Fruit fly (Drosophila melanogaster): ENCODE measurements around the gene Fer3HCH.
A peak's percentile ranks its signal among the peaks of the same experiment; 100 is the strongest.

Gene Fer3HCH

DNA sequence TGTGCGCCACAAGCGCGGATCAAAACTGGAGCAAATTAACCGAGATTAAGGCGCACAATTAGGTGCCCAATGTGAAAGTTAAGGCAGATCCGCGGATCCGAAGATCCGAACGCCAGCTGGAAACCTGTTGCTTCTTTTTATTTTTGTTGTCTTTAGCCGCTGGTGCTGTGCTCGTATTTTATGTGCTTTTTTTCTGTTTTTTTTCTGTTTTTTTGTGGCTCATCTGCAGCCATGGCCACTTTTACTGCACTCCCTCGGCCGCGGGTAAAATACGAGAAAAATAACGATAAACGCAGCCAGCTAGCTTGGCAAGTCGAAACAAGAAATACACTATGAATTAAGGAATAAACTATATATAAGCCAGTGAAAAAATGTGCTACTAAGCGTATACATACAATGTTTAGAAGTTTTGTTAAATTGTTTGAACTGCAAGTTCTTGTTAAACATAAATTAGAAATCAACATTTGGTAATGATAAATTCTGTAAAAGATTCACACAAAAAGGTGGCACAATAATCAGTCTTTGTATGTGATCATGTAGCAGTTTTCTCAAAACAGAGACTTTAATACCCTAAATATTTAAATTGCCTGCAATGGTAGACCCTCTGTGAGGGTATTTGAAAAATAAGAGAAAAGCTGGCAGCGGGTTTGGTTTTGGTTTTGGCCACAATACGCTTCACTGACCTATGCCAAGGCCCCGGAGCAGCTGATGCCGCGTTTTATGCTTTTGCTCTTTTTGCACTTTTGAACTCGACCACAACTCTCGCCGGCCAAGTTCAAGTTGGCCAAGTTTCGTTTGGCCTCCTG lies 8.6 kb upstream of the Fer3HCH start:
- no peak for TF ChIP-seq noc (tag; optimal IDR thresholded peaks at IDR 0.05)

DNA sequence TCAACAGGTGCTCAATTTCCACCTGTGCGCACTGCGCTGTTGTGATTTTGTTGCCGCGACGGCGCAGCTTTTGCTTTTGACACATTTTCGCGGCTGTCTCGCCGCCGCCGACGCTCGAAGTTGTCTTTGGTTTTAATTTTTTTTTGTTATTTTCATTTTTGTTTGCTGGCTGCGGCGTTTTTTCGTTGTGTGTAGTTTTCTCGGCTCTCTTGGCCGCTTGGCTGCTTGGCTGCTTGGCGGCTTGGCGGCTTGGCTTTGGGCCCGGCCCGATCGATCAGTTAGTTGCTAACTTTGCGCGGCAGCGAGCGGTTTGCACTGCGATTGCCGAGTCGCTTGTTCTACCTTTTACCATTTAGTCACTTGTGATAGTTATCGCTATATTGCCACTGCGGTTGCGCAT lies 6.9 kb upstream of the Fer3HCH start, which contains the start of gene CG42237:
Gene CG42237 (plus strand): TSS at position 271 of the 400 bp plus-strand sequence.
- TF ChIP-seq noc (tag; optimal IDR thresholded peaks at IDR 0.05), result no peak

DNA sequence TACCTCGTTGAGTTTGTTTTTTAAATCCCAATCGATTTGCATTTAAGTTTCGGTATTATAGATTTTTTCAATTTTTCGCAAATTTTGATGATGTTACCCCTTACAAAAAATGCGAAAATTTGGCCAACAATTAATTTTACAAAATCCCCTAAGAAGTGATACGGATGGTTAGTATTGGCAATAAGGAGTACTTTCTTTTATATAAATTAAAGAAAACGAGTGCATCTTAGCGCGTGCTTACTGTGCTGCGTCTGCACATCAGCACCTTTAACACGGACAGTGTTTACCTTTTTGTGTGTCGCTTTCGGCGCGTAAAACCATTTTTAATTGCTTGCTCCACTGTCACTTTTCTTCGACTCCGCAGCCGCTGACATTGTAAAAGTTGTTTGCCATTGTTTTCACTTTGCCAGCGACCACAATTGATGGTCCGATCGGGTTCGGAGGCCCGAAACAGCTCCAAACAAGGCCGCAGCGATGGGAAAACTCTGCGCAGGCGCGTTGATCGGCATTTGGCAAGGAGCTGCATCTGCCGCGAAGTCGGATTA lies 5.9 kb upstream of the Fer3HCH start:
- TF ChIP-seq noc (tag; optimal IDR thresholded peaks at IDR 0.05), result no peak

DNA sequence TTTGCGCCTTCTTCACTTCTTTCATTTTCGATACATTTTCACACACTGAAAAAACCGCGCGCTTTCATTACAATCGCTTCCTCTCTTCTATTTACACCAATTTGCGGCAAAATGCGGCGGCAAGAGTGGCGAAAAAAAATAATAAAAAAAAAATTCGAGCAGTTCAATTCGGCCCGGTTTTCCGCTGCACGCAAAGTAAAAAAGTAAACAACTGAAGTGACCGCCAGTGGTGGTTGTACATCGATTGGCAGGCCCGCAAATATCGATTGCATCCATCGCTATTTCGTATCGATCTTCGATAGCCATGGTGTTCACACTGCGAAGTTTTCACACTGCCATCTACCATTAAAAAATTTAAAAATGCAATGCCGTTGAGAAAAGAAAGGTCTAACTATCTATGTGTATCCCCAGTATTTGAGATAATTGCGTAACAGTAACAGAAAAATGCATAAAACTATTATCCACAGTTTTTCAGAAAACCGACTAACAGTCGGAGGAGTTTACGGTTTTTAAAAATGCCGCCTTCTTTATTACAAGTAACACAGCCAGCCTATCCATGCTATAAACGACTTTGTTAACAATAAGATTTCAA lies 4.3 kb upstream of the Fer3HCH start, which contains the start of gene Chpf:
Gene Chpf (minus strand): TSS at position 225 of the 592 bp plus-strand sequence.
- no peak for TF ChIP-seq noc (tag; optimal IDR thresholded peaks at IDR 0.05)

DNA sequence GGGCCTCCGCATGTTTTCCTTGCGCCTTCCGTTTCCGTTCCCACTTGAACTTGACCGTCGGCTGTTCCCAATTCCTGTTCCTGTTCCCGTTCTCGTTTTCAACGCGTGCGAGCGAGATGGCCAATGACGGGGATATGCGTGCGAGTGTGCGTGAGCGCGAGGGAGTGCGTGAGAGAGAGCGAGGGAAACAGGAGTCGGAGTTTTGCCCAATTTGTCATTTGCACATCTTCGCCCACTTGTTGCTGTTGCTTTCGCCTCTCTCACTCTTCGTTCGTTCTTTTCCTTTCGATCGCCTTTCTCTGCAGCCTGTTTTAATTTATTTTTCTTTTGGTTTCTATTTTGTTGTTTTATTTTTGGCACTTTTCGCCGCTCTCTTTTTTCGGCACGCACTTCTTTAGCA lies 3.8 kb upstream of the Fer3HCH start:
- TF ChIP-seq noc (tag; optimal IDR thresholded peaks at IDR 0.05), result no peak

DNA sequence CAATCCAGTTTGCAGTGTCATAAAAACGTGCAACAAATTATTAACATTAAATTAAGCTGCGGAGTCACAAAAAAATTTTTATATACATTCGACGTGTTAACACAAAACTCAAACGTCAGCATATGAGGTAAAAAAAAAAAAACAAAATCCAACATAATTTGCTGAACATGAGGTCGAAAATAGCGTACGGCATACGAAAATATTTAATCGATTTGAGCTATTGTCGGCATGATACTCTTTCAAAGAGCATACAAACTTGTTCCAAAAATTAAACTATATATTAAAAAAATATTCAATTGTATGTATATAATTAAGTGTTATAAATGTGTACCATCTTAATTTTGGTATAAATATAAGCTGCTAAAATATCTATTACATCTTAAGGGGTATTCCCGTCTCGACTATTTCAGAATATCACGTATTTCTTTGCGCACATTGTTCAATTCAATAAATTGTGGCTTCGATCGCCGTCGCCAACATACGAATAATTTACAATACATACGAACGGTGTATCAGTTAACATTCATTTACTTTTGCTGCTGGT lies 1.7 kb upstream of the Fer3HCH start:
- peak; percentile 61 for TF ChIP-seq noc (tag; optimal IDR thresholded peaks at IDR 0.05)

DNA sequence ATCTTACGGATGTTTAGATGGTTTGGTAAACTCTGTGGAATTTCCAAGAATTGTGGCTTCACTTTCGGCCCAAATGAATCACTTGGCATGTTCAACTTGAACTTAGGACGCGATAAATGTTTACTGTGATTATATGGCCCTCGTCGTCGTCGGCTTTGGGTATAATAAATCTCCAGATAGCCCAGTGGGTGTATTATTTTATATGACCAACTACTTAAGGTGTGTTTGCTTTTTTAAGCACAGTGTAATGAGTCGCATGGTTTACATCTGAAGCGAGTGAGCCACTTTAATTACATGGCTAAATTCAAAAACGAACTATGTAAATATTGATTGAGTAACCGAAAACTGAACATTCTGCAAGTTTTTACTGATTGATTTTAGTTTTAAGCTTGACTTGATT lies 2.8 kb downstream of the Fer3HCH start:
- no peak for TF ChIP-seq noc (tag; optimal IDR thresholded peaks at IDR 0.05)

DNA sequence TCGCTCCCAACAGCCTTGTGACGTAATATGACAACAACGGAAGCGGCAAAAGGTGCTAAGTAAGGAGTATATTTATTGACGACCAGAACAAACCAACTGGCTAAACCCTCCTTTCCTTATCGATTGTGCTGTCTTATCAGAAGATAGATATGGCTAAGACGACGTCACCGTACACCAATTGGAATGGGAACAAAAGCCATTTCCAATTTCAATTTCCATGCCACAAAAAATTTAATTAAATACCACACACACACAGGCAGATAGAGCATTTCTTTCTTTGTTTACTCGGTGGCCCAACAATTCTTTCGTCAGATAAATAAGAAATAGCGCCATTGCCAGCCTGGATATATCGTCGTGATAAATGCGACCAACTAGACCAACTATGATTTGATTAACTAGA lies 3.4 kb downstream of the Fer3HCH start:
- TF ChIP-seq noc (tag; optimal IDR thresholded peaks at IDR 0.05), result no peak

DNA sequence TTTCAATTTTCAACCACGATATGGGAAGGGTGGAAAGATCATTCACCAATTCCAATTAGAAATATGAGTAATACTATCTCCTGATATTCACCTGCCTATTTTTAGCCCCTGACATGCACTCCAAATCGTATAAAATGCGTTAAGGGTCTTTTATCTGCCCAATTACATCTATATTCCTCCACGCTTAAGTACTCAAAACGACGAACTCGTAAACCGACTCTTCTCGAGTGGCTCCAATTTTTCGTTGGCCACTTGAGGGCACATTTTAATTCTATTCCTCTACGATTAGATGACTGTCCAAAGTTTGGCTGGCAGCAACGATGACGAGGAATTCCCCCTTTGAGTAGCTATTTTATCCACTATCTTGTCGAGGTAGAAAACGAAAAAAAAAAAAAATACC lies 6.2 kb downstream of the Fer3HCH start:
- TF ChIP-seq noc (tag; optimal IDR thresholded peaks at IDR 0.05), result no peak

DNA sequence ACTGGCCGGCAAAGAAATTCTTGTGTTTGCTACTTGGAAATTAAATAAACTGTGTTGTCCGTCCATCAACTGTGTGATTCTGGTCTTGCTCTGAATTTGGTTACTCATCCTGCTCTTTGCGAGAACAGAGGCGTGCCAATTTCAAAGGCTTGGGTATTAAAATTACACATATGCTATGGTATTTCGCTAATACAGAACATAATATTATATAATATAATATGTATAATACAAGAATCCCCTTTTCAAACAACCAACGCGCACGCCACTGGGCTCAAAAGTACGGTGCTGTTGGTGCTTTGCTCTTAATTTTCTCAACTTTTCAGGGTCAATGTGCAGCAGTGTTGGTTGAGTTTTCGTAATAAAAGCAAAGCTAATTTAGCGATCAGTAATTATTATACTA lies 8.1 kb downstream of the Fer3HCH start:
- peak; percentile 88 for TF ChIP-seq noc (tag; optimal IDR thresholded peaks at IDR 0.05)

DNA sequence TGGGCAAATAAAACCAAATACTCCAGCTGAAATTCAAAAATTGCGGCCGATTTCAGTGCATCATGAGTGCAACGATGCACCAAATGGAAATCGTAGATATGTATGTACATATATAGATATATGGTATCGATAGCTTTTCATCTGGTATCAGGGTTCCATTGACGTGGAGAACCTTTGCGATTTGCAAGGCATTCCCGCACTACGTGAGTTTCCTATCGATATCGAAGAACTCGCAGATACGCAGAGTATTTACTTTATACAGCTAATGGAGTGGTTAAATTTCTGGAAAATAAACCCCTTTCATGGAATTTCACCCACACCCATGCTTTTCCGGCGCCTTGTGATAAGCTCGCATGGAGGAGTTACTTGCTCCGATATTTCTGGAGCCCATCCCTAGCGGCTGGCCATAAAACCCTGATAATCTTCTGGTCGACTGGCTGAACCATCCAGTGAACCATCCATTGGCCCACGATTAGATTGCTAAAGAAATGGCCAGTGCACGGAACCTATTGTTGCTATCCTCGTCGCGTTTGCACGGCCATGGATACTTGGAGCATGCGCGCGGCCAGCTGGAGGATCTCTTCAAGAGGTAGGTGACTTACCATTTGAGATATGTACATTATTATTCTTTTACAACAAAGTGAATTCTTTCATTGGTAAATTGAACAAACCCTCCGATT lies 13.8 kb downstream of the Fer3HCH start, which contains the start of gene CG2200:
Gene CG2200 (plus strand): TSS at position 215 of the 680 bp plus-strand sequence.
- peak; percentile 46 for TF ChIP-seq noc (tag; optimal IDR thresholded peaks at IDR 0.05)

DNA sequence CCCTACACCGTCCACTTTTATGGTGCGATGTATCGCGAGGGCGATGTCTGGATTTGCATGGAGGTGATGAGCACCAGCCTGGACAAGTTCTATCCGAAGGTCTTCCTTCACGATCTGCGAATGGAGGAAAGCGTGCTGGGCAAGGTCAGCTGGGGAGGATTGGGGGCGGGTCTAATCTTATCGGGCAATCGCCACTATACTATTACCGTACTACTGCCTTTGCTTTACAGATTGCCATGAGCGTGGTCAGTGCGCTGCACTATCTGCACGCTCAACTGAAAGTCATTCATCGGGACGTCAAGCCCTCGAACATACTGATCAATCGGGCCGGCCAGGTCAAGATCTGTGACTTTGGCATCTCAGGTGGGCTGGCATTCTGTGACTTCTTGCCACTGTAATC lies 16.1 kb downstream of the Fer3HCH start:
- no peak for TF ChIP-seq noc (tag; optimal IDR thresholded peaks at IDR 0.05)

DNA sequence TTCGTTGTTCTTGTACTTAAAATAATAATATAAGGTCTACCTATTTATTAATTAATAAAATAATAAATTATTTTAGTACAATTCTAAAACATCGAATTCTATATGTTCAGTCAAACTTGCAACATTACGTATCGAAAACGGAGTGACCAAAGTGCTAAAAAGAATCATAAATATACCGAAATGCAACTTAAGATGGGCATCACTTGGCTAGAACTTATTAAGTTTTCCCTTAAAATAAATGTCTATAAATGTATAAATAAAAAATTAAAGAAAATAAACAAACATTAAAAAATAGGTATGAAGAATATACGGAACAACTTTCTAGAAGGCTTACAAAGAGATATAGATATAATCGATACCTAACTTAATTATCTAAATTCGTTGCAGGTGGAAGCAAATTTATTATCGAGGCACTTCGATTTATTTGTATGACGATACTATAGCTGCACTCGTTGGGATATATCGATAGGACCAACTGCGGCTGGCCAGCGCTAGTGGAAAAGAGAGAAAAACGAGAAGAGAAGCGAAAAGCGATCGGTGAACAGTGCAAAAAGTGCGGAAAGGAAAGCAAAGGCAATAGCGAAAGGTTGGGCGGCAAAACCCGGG lies 17.2 kb downstream of the Fer3HCH start, which contains the start of gene lic:
Gene lic (plus strand): TSS at position 490 of the 606 bp plus-strand sequence.
- no peak for TF ChIP-seq noc (tag; optimal IDR thresholded peaks at IDR 0.05)

DNA sequence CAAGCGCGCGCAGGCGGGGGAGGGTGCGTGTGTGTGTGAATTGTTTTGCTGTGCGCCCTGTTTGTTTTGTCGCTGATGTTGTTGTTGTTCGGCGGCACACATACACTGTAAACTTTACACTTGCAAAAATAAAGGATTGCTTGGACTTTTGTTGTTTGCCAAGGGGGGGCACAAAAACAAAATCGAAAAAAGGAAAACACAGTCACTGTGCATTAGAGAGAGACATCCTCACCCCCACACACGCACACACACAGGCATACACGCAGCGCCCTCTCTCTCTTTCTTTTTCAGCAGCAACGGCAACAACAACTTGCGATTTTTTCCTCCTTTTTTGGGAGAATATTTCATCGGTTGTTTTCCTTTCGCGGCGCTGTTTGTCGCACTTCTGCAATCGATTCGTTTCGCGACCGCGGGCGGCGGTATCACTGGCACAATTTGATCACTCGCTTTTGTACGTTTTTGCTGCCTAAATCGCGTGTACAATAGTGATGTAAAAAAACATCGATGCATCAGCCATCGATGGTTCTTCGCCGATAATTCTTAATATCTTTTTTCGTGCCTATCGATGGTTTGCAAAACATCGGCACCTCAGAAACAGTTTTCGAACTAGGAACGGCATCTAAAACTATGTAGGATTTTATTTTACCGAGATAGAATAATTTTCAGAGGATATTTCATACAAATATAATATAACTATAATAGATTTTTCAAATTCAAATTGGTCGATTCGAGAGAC lies 17.9 kb downstream of the Fer3HCH start, which contains the start of gene hep:
Gene hep (minus strand): TSS at position 515 of the 736 bp plus-strand sequence.
- TF ChIP-seq noc (tag; optimal IDR thresholded peaks at IDR 0.05), result peak; percentile 29

DNA sequence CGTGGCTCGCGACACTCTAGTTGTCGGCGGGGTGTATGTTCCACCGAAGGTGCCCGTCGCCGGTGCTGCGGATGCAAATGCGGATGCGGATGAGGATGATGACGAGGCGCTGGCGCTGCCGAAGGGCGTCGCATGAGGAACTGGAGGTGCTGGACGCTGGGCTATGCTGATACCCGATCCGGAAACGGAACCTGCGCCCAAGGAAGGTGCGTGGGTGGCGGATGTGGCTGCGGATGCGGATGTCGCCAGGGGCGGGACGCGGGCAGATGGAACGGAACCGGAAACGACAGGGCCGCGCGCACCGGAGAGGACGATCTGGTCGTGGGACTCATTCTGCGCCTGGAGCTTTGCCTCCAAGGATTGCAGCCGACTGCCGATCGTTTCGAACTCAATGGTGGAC lies 18.6 kb downstream of the Fer3HCH start:
- TF ChIP-seq noc (tag; optimal IDR thresholded peaks at IDR 0.05), result no peak
